Worm (Caenorhabditis elegans) whole organism, L1 larva: Measurements from ENCODE around the gene F13H8.2.

Source experiments
- C34B4.2 ChIP-seq: sonication (generic microtip); optimal IDR thresholded peaks from 2 replicates; lab custom pipeline; 2017; ENCODE audit warnings: mild to moderate bottlenecking, missing genetic modification characterization, missing compliant biosample characterization
- dpl-1 ChIP-seq, 3 experiments: fragments of 150-350 bp in 2 of 3; sonication (generic microtip) in 1 of 3; optimal IDR thresholded peaks; 2 replicates each; lab custom pipeline; 2014 to 2017; ENCODE audit warnings: missing biosample characterization in 3 of 3, missing genetic modification characterization in 3 of 3, missing genetic modification reagents in 3 of 3
- fos-1 ChIP-seq: fragments of 150-350 bp; optimal IDR thresholded peaks from 2 replicates; lab custom pipeline; 2014; ENCODE audit warnings: missing biosample characterization, missing genetic modification characterization
- mdl-1 ChIP-seq, 2 experiments: fragments of 150-350 bp; optimal IDR thresholded peaks; 2 replicates each; lab custom pipeline; 2014 to 2017; ENCODE audit warnings: missing biosample characterization in 2 of 2, missing genetic modification characterization in 2 of 2, inconsistent platforms in 1 of 2
- nhr-85 ChIP-seq: sonication (generic microtip); peaks from one replicate; lab custom pipeline; 2016; ENCODE audit warnings: missing genetic modification characterization, inconsistent platforms, missing compliant biosample characterization
- ztf-11 ChIP-seq, 2 experiments: sonication (generic microtip); optimal IDR thresholded peaks; 2 replicates each; lab custom pipeline; 2016 to 2017; ENCODE audit warnings: missing genetic modification characterization in 2 of 2, missing biosample characterization in 1 of 2, missing compliant biosample characterization in 1 of 2

DNA sequence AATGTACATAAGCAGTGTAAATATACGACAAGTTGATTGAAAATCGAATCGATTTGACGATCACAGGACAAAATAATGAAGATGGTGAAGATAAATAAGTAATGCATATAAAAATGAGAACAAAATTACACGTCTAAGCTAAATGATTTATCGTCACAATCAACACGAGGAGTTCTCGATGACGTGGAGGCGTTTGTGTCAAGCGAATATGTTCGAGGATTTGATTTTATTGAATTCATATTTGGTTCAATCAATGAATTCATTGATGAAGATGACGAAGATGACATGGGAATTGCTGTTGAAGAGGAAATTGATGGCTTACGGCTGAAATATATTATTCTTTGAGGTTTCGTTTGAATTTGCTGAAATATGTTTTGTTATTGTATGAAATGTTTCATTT is 22.4 kb downstream of the F13H8.2 start, which contains the start of gene nyn-3:
- no peak for TF ChIP-seq mdl-1 (tag; optimal IDR thresholded peaks at IDR 0.05; lab: Kevin White, UChicago)
- no peak for TF ChIP-seq C34B4.2 (tag; lab: Kevin White, UChicago)
- TF ChIP-seq nhr-85, result no peak
- no peak for TF ChIP-seq dpl-1 (GFP tag; optimal IDR thresholded peaks at IDR 0.05; lab: Kevin White, UChicago)
- no peak for TF ChIP-seq fos-1 (tag; lab: Kevin White, UChicago)
- no peak for TF ChIP-seq ztf-11 (tag; optimal IDR thresholded peaks at IDR 0.05; lab: Kevin White, UChicago)
